Worm (Caenorhabditis elegans) whole organism, L4 larva: ENCODE data around the gene F58B4.3.

Source experiments
- T26A8.4 ChIP-seq: fragments of 200-800 bp; sonication (Bioruptor generic); IDR thresholded peaks from 2 replicates; pipeline ENCODE4 v1.3.6; 2022; ENCODE audit warnings: missing genetic modification characterization, missing compliant biosample characterization
- aha-1 ChIP-seq: fragments of 150-350 bp; peaks from one replicate; lab custom pipeline; 2014; ENCODE audit warnings: missing biosample characterization, missing genetic modification characterization
- ama-1 ChIP-seq: fragments of 150-350 bp; optimal IDR thresholded peaks from 2 replicates; lab custom pipeline; 2014; ENCODE audit warnings: inconsistent platforms, mixed read lengths
- attf-4 ChIP-seq: sonication (generic microtip); optimal IDR thresholded peaks from 3 replicates; lab custom pipeline; 2017; ENCODE audit warnings: missing biosample characterization, missing genetic modification characterization
- dve-1 ChIP-seq: sonication (generic microtip); optimal IDR thresholded peaks from 2 replicates; lab custom pipeline; 2017; ENCODE audit warnings: antibody characterized with exemption, mild to moderate bottlenecking, missing genetic modification characterization, missing compliant biosample characterization; ENCODE audit not compliant: insufficient read depth
- lin-39 ChIP-seq: fragments of 150-350 bp; optimal IDR thresholded peaks from 2 replicates; lab custom pipeline; 2014; ENCODE audit warnings: missing biosample characterization, missing genetic modification reagents, missing genetic modification characterization
- nhr-11 ChIP-seq: fragments of 150-350 bp; optimal IDR thresholded peaks from 2 replicates; lab custom pipeline; 2014; ENCODE audit warnings: missing biosample characterization, missing genetic modification characterization
- nhr-237 ChIP-seq: sonication (generic microtip); optimal IDR thresholded peaks from 2 replicates; lab custom pipeline; 2017; ENCODE audit warnings: missing biosample characterization, missing genetic modification characterization
- nhr-77 ChIP-seq: fragments of 150-350 bp; optimal IDR thresholded peaks from 2 replicates; lab custom pipeline; 2014; ENCODE audit warnings: missing biosample characterization, missing genetic modification characterization
- snpc-4 ChIP-seq: fragments of 150-350 bp; optimal IDR thresholded peaks from 2 replicates; lab custom pipeline; 2014; ENCODE audit warnings: missing biosample characterization, missing genetic modification characterization
- unc-39 ChIP-seq: sonication (generic microtip); optimal IDR thresholded peaks from 2 replicates; lab custom pipeline; 2017; ENCODE audit warnings: missing biosample characterization, missing genetic modification characterization
- unc-62 ChIP-seq, 3 experiments: fragments of 150-350 bp in 1 of 3; sonication (generic microtip); optimal IDR thresholded peaks in 2 of 3; peaks in 1 of 3; 1 replicate in 1 of 3; 2 replicates in 2 of 3; lab custom pipeline; 2014 to 2017; ENCODE audit warnings: missing biosample characterization in 3 of 3, missing genetic modification characterization in 3 of 3, missing genetic modification reagents in 3 of 3, missing genotype in 1 of 3

DNA sequence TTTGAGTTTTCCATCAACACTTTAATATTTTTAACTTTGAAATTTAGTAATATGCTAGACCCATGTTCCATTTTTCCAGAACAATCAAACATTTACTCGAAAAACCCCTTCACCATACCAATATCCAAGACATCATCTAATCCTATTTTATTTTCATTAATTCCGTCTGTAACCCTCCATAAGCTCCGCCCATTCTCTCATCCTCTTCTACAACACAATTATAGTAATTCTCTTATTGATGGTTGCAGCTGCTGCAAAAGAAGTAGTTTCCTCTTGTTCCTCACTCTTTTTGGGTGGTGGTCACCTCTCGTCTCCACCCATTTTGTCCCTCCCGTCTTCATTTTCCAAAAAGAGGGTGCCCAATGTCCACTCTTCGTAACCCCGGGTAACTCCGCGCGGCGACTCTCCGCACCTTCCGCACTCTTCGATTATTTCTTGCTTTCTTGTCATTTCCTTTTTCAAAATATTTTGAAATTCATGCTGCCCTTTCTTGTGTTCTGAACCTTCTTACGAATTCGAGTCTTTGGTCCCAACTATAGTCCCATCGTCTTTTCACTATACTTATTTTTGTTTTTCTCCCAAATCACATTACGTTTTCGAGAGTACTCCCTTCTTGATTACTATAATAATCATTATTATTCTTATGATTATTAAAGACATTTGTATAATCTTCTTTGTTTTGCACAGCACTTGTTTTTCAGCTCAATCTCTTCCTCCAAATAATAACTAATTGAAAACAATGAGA lies 49.3 kb upstream of the F58B4.3 start, which contains the start of gene F32D8.1:
- TF ChIP-seq lin-39 (no peak), ama-1 (lab: Kevin White, UChicago) (no peak), nhr-237 (no peak), aha-1 (tag; lab: Kevin White, UChicago) (no peak), nhr-11 (tag; lab: Kevin White, UChicago) (no peak), dve-1 (tag; lab: Kevin White, UChicago) (no peak), unc-39 (tag; lab: Kevin White, UChicago) (no peak), nhr-77 (tag; lab: Kevin White, UChicago) (no peak), T26A8.4 (GFP tag; lab: Robert Waterston, UW) (no peak), unc-62 (GFP tag; optimal IDR thresholded peaks at IDR 0.05 in 1 of 2; lab: Kevin White, UChicago) (no peak), unc-62 (tag; optimal IDR thresholded peaks at IDR 0.05; lab: Kevin White, UChicago) (no peak), snpc-4 (tag; lab: Kevin White, UChicago) (no peak), attf-4 (tag; lab: Kevin White, UChicago) (no peak)
